Fruit fly (Drosophila melanogaster) whole organism, pupa: ENCODE measurements around the gene Jhbp7.

Experiments
- CG17806 ChIP-seq: fragments of 200-800 bp; sonication (Bioruptor generic); optimal IDR thresholded peaks from 2 replicates; lab custom pipeline; 2018; ENCODE audit warnings: missing biosample characterization, mild to moderate bottlenecking, missing genetic modification characterization, moderate library complexity
- CG8159 ChIP-seq: fragments of 200-800 bp; sonication (Bioruptor generic); optimal IDR thresholded peaks from 3 replicates; lab custom pipeline; 2018; ENCODE audit warnings: missing biosample characterization, mild to moderate bottlenecking, missing genetic modification characterization, moderate library complexity

DNA sequence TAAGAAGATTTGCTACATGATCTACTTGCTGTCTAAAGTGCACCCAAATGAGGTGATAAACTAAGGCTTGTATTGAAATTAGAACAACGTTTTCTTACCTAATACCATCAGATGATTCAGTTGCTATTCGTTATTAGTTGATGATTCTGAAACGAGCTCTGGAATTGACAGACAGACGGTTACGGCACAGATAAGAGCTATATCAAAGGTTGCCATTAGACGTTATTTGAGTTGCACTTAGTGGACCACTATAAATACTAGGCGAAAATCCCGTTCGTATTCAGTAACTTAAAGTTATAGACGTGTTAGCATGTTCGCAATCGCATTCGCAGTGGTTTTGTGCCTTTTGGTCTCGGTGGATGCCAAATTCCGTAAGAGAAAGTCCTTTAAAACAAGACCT, 2.5 kb downstream of the Jhbp7 start, which contains the start of gene to:
- TF ChIP-seq CG8159 (tag; lab: Kevin White, UChicago) (no peak), CG17806 (tag; lab: Kevin White, UChicago) (no peak)
